Fruit fly (Drosophila melanogaster) whole organism, embryonic: Measurements from ENCODE around the gene me31B.

ENCODE experiments used
- BEAF-32 ChIP-seq: fragments of 200-800 bp; sonication (Bioruptor generic); optimal IDR thresholded peaks from 3 replicates; lab custom pipeline; 2017; ENCODE audit warnings: missing biosample characterization, missing genetic modification characterization, mild to moderate bottlenecking, moderate library complexity, missing genetic modification reagents
- Bgb ChIP-seq: fragments of 200-800 bp; sonication (Bioruptor generic); IDR thresholded peaks from 2 replicates; pipeline ENCODE4 v1.3.6; 2022; ENCODE audit warnings: missing biosample characterization, missing genetic modification characterization; ENCODE audit not compliant: partially characterized antibody
- CG10267 ChIP-seq: fragments of 200-800 bp; sonication (Bioruptor generic); optimal IDR thresholded peaks from 2 replicates; lab custom pipeline; 2018; ENCODE audit warnings: missing biosample characterization, mild to moderate bottlenecking, missing genetic modification characterization, moderate library complexity
- CG11695 ChIP-seq: fragments of 200-800 bp; sonication (Bioruptor generic); IDR thresholded peaks from 3 replicates; pipeline ENCODE4 v1.3.6; 2022; ENCODE audit warnings: missing biosample characterization, missing genetic modification characterization
- CG14050 ChIP-seq: fragments of 200-800 bp; sonication (Bioruptor generic); IDR thresholded peaks from 3 replicates; pipeline ENCODE4 v1.3.6; 2022; ENCODE audit warnings: missing biosample characterization, missing genetic modification characterization
- CG1603 ChIP-seq: fragments of 200-800 bp; sonication (Bioruptor generic); optimal IDR thresholded peaks from 2 replicates; lab custom pipeline; 2019; ENCODE audit warnings: missing biosample characterization, mild to moderate bottlenecking, missing genetic modification characterization, moderate library complexity
- CG16813 ChIP-seq: fragments of 200-800 bp; sonication (Bioruptor generic); IDR thresholded peaks from 3 replicates; pipeline ENCODE4 v1.3.6; 2022; ENCODE audit warnings: missing biosample characterization, missing genetic modification characterization; ENCODE audit not compliant: partially characterized antibody
- CG2712 ChIP-seq: fragments of 200-800 bp; optimal IDR thresholded peaks from 3 replicates; lab custom pipeline; 2019; ENCODE audit warnings: missing biosample characterization, mild to moderate bottlenecking, missing genetic modification characterization, moderate library complexity
- CG30020 ChIP-seq: fragments of 200-800 bp; optimal IDR thresholded peaks from 2 replicates; lab custom pipeline; 2019; ENCODE audit warnings: missing biosample characterization, mild to moderate bottlenecking, missing genetic modification characterization, moderate library complexity
- CG34422 ChIP-seq: fragments of 200-800 bp; sonication (Bioruptor generic); IDR thresholded peaks from 3 replicates; pipeline ENCODE4 v1.3.6; 2022; ENCODE audit warnings: missing biosample characterization, missing genetic modification characterization
- CG4617 ChIP-seq: fragments of 200-800 bp; sonication (Bioruptor generic); optimal IDR thresholded peaks from 3 replicates; lab custom pipeline; 2016; ENCODE audit warnings: missing biosample characterization, missing genetic modification characterization, borderline replicate concordance
- CG6813 ChIP-seq: fragments of 200-800 bp; sonication (Bioruptor generic); optimal IDR thresholded peaks from 2 replicates; lab custom pipeline; 2017; ENCODE audit warnings: missing biosample characterization, missing genetic modification characterization, mild to moderate bottlenecking, moderate library complexity, missing genetic modification reagents
- CG7839 ChIP-seq: fragments of 200-800 bp; sonication (Bioruptor generic); optimal IDR thresholded peaks from 3 replicates; lab custom pipeline; 2018; ENCODE audit warnings: missing biosample characterization, mild to moderate bottlenecking, missing genetic modification characterization, moderate library complexity
- CG8924 ChIP-seq: fragments of 200-800 bp; optimal IDR thresholded peaks from 3 replicates; lab custom pipeline; 2019; ENCODE audit warnings: missing biosample characterization, mild to moderate bottlenecking, missing genetic modification characterization, moderate library complexity
- CG9797 ChIP-seq: fragments of 200-800 bp; sonication (Bioruptor generic); optimal IDR thresholded peaks from 3 replicates; lab custom pipeline; 2018; ENCODE audit warnings: missing biosample characterization, mild to moderate bottlenecking, missing genetic modification characterization
- Dbx ChIP-seq: fragments of 200-800 bp; sonication (Bioruptor generic); IDR thresholded peaks from 3 replicates; pipeline ENCODE4 v1.3.6; 2022; ENCODE audit warnings: missing biosample characterization, missing genetic modification characterization
- Dll ChIP-seq: fragments of 200-800 bp; sonication (Bioruptor generic); IDR thresholded peaks from 4 replicates; pipeline ENCODE4 v1.3.6; 2022; ENCODE audit warnings: missing biosample characterization, missing genetic modification characterization; ENCODE audit not compliant: partially characterized antibody
- Dp ChIP-seq: fragments of 200-800 bp; sonication (Bioruptor generic); optimal IDR thresholded peaks from 2 replicates; lab custom pipeline; 2018; ENCODE audit warnings: missing biosample characterization, mild to moderate bottlenecking, missing genetic modification characterization, moderate library complexity
- E2f2 ChIP-seq: fragments of 200-800 bp; sonication (Bioruptor generic); IDR thresholded peaks from 2 replicates; pipeline ENCODE4 v1.3.6; 2022; ENCODE audit warnings: missing biosample characterization, missing genetic modification characterization
- MBD-R2 ChIP-seq: fragments of 200-800 bp; sonication (Bioruptor generic); IDR thresholded peaks from 2 replicates; pipeline ENCODE4 v1.3.6; 2022; ENCODE audit warnings: missing biosample characterization, missing genetic modification characterization
- MESR4 ChIP-seq: fragments of 200-800 bp; sonication (Bioruptor generic); optimal IDR thresholded peaks from 2 replicates; lab custom pipeline; 2018; ENCODE audit warnings: missing biosample characterization, mild to moderate bottlenecking, missing genetic modification characterization, moderate library complexity
- Med ChIP-seq: fragments of 200-800 bp; sonication (Bioruptor generic); peaks from one replicate; lab custom pipeline; 2016; ENCODE audit warnings: missing biosample characterization, missing genetic modification characterization, mild to moderate bottlenecking, inconsistent platforms, moderate library complexity
- Myb ChIP-seq: fragments of 200-800 bp; sonication (Bioruptor generic); optimal IDR thresholded peaks from 2 replicates; lab custom pipeline; 2016; ENCODE audit warnings: missing biosample characterization, missing genetic modification characterization
- NC2α ChIP-seq: fragments of 200-800 bp; sonication (Bioruptor generic); optimal IDR thresholded peaks from 2 replicates; lab custom pipeline; 2016; ENCODE audit warnings: missing biosample characterization, missing genetic modification characterization
- NFAT ChIP-seq: fragments of 200-800 bp; sonication (Bioruptor generic); IDR thresholded peaks from 2 replicates; pipeline ENCODE4 v1.3.6; 2022; ENCODE audit warnings: missing biosample characterization, missing genetic modification characterization
- YL-1 ChIP-seq: fragments of 200-800 bp; sonication (Bioruptor generic); optimal IDR thresholded peaks from 3 replicates; lab custom pipeline; 2017; ENCODE audit warnings: missing biosample characterization, mild to moderate bottlenecking, missing genetic modification characterization
- bbx ChIP-seq: fragments of 200-800 bp; sonication (Bioruptor generic); IDR thresholded peaks from 2 replicates; pipeline ENCODE4 v1.3.6; 2022; ENCODE audit warnings: missing biosample characterization, missing genetic modification characterization; ENCODE audit not compliant: partially characterized antibody
- bowl ChIP-seq: fragments of 200-800 bp; sonication (Bioruptor generic); IDR thresholded peaks from 2 replicates; pipeline ENCODE4 v1.3.6; 2022; ENCODE audit warnings: missing biosample characterization, missing genetic modification characterization
- cad ChIP-seq: fragments of >200 bp; optimal IDR thresholded peaks from 2 replicates; lab custom pipeline; 2017; ENCODE audit warnings: missing biosample characterization, missing genetic modification characterization
- ci ChIP-seq: fragments of 200-800 bp; sonication (Bioruptor generic); IDR thresholded peaks from 3 replicates; pipeline ENCODE4 v1.3.6; 2022; ENCODE audit warnings: missing biosample characterization, missing genetic modification characterization
- crp ChIP-seq, 2 experiments: fragments of 200-800 bp; sonication (Bioruptor generic); optimal IDR thresholded peaks; 2 replicates in 1 of 2; 3 replicates in 1 of 2; lab custom pipeline; 2017; ENCODE audit warnings: missing biosample characterization in 2 of 2, missing genetic modification characterization in 2 of 2, mild to moderate bottlenecking in 1 of 2, moderate library complexity in 1 of 2
- dysf ChIP-seq: fragments of 200-800 bp; sonication (Bioruptor generic); IDR thresholded peaks from 3 replicates; pipeline ENCODE4 v1.3.6; 2022; ENCODE audit warnings: missing biosample characterization, missing genetic modification characterization
- ewg ChIP-seq: fragments of 200-800 bp; sonication (Bioruptor generic); optimal IDR thresholded peaks from 3 replicates; lab custom pipeline; 2017; ENCODE audit warnings: mild to moderate bottlenecking, missing biosample characterization, missing genetic modification reagents, missing genetic modification characterization
- gfzf ChIP-seq: fragments of 200-800 bp; sonication (Bioruptor generic); optimal IDR thresholded peaks from 2 replicates; lab custom pipeline; 2016; ENCODE audit warnings: missing biosample characterization, mild to moderate bottlenecking, missing genetic modification characterization, moderate library complexity
- hbn ChIP-seq: fragments of 200-800 bp; sonication (Bioruptor generic); IDR thresholded peaks from 2 replicates; pipeline ENCODE4 v1.3.6; 2022; ENCODE audit warnings: missing biosample characterization, missing genetic modification characterization; ENCODE audit not compliant: partially characterized antibody
- lbe ChIP-seq: fragments of 200-800 bp; sonication (Bioruptor generic); optimal IDR thresholded peaks from 2 replicates; lab custom pipeline; 2016; ENCODE audit warnings: missing biosample characterization, mild to moderate bottlenecking, missing genetic modification characterization
- pb ChIP-seq: fragments of 200-800 bp; sonication (Bioruptor generic); optimal IDR thresholded peaks from 3 replicates; lab custom pipeline; 2016; ENCODE audit warnings: missing biosample characterization, missing genetic modification characterization
- peb ChIP-seq: fragments of 200-800 bp; sonication (Bioruptor generic); IDR thresholded peaks from 2 replicates; pipeline ENCODE4 v1.3.6; 2022; ENCODE audit warnings: missing biosample characterization, missing genetic modification characterization
- pzg ChIP-seq: fragments of 200-800 bp; sonication (Bioruptor generic); optimal IDR thresholded peaks from 3 replicates; lab custom pipeline; 2018; ENCODE audit warnings: missing biosample characterization, mild to moderate bottlenecking, missing genetic modification characterization, moderate library complexity
- sens ChIP-seq: fragments of 200-800 bp; sonication (Bioruptor generic); peaks from one replicate; lab custom pipeline; 2016; ENCODE audit warnings: missing biosample characterization, missing genetic modification characterization
- stwl ChIP-seq: fragments of 200-800 bp; sonication (Bioruptor generic); optimal IDR thresholded peaks from 3 replicates; lab custom pipeline; 2018; ENCODE audit warnings: missing biosample characterization, mild to moderate bottlenecking, missing genetic modification characterization, moderate library complexity
- wek ChIP-seq: fragments of 200-800 bp; sonication (Bioruptor generic); optimal IDR thresholded peaks from 3 replicates; lab custom pipeline; 2018; ENCODE audit warnings: missing biosample characterization, mild to moderate bottlenecking, missing genetic modification characterization, moderate library complexity
- zfh1 ChIP-seq: fragments of 200-800 bp; sonication (Bioruptor generic); IDR thresholded peaks from 3 replicates; pipeline ENCODE4 v1.3.6; 2022; ENCODE audit warnings: missing biosample characterization, missing genetic modification characterization

me31B gene

dm6 chr2L:10203933-10204509, 35.1 kb upstream of the me31B start, which contains the start of gene CG34159 (continued):
- TF ChIP-seq CG30020, result peak; percentile 64
- TF ChIP-seq BEAF-32 (GFP tag; lab: Kevin White, UChicago), result peak; percentile 9
- no peak for TF ChIP-seq peb (GFP tag; lab: Robert Waterston, UW)
- TF ChIP-seq lbe (GFP tag; lab: Kevin White, UChicago), result peak; percentile 43
- TF ChIP-seq bowl, result no peak
- peak; percentile 62 for TF ChIP-seq YL-1 (GFP tag; lab: Kevin White, UChicago)
- TF ChIP-seq sens (GFP tag; lab: Kevin White, UChicago), result peak; percentile 56
- TF ChIP-seq cad, result no peak
- TF ChIP-seq CG8924 (tag; lab: Kevin White, UChicago), result peak; percentile 33
- TF ChIP-seq CG10267 (tag; lab: Kevin White, UChicago), result peak; percentile 12
- TF ChIP-seq pzg (GFP tag; lab: Kevin White, UChicago), result peak; percentile 55
- TF ChIP-seq CG1603 (tag; lab: Kevin White, UChicago), result peak; percentile 17

- TF ChIP-seq CG34422 (GFP tag; lab: Robert Waterston, UW) (0 out of 3 replicates have a peak, but pooled peaks have one; percentile 24), Med (peak; percentile 53), NFAT (GFP tag; lab: Robert Waterston, UW) (no peak)
- TF ChIP-seq, all 482 proteins: peak for 2
These were observed 33.2 kb upstream of the me31B start for dm6 chr2L:10205940-10206339.

dm6 chr2L:10206633-10207162, 32.4 kb upstream of the me31B start, which contains the start of gene Snx17:
Gene Snx17 (minus strand): TSS chr2L:10206961.
- TF ChIP-seq pb (GFP tag; lab: Kevin White, UChicago), result no peak
- peak; percentile 32; the same call in 1 of the 2 replicates for TF ChIP-seq E2f2
- TF ChIP-seq stwl (tag; lab: Kevin White, UChicago), result peak; percentile 1
- peak; percentile 52; the same call in 1 of the 4 replicates for TF ChIP-seq Dll (GFP tag; lab: Robert Waterston, UW)
- TF ChIP-seq CG7839, result no peak
- peak; percentile 19 for TF ChIP-seq CG30020
- TF ChIP-seq hbn (GFP tag; lab: Robert Waterston, UW), result no peak
- TF ChIP-seq Myb (GFP tag; lab: Kevin White, UChicago), result peak; percentile 68
- TF ChIP-seq bbx (GFP tag; lab: Robert Waterston, UW), result peak; percentile 24; the same call in 1 of the 2 replicates
- TF ChIP-seq ci (GFP tag; lab: Robert Waterston, UW), result 0 out of 3 replicates have a peak, but pooled peaks have one; percentile 21
- peak; percentile 12 for TF ChIP-seq ewg (GFP tag; lab: Kevin White, UChicago)
- TF ChIP-seq MBD-R2, result peak; percentile 52; the same call in 1 of the 2 replicates
- TF ChIP-seq MESR4 (GFP tag; lab: Kevin White, UChicago), result peak; percentile 67
- TF ChIP-seq Bgb (GFP tag; lab: Robert Waterston, UW), result 0 out of 2 replicates have a peak, but pooled peaks have one; percentile 8
- peak; percentile 69 for TF ChIP-seq CG4617 (GFP tag; lab: Kevin White, UChicago)
- TF ChIP-seq dysf (GFP tag; lab: Robert Waterston, UW), result no peak
- peak; percentile 26 for TF ChIP-seq wek (GFP tag; lab: Kevin White, UChicago)
- TF ChIP-seq CG11695 (GFP tag; lab: Robert Waterston, UW), result no peak
- TF ChIP-seq CG9797 (GFP tag; lab: Kevin White, UChicago), result peak; percentile 66
- TF ChIP-seq crp (GFP tag; optimal IDR thresholded peaks at IDR 0.05; lab: Kevin White, UChicago), result peak in 1 of 2 experiments; percentile 31
- TF ChIP-seq CG16813 (GFP tag; lab: Robert Waterston, UW), result 0 out of 3 replicates have a peak, but pooled peaks have one; percentile 22
- no peak for TF ChIP-seq CG6813 (GFP tag; lab: Kevin White, UChicago)
- no peak for TF ChIP-seq CG14050 (GFP tag; lab: Robert Waterston, UW)
- TF ChIP-seq Dp (GFP tag; lab: Kevin White, UChicago), result peak; percentile 36
- TF ChIP-seq Dbx (GFP tag; lab: Robert Waterston, UW), result peak; percentile 29; the same call in 1 of the 3 replicates
- TF ChIP-seq BEAF-32 (GFP tag; lab: Kevin White, UChicago), result peak; percentile 3
- 0 out of 3 replicates have a peak, but pooled peaks have one; percentile 12 for TF ChIP-seq CG34422 (GFP tag; lab: Robert Waterston, UW)
- no peak for TF ChIP-seq NC2α
- peak; percentile 43 for TF ChIP-seq pzg (GFP tag; lab: Kevin White, UChicago)
- TF ChIP-seq CG2712 (tag; lab: Kevin White, UChicago), result no peak
- peak; percentile 12 for TF ChIP-seq YL-1 (GFP tag; lab: Kevin White, UChicago)
- TF ChIP-seq zfh1 (GFP tag; lab: Robert Waterston, UW), result no peak
- TF ChIP-seq gfzf (GFP tag; lab: Kevin White, UChicago), result peak; percentile 68
